Fruit fly (Drosophila melanogaster): ENCODE measurements around the gene LysRS.

LysRS gene

dm6 chrX:9608727-9609419, at the start of gene LysRS, which contains the start of gene Hecw:
Gene LysRS, minus strand, starts transcription at chrX:9608884.
Gene Hecw, plus strand, starts transcription at chrX:9608946.
- TF ChIP-seq noc (tag; optimal IDR thresholded peaks at IDR 0.05), result no peak

dm6 chrX:9658095-9658838, 49.6 kb upstream of the LysRS start:
- no peak for TF ChIP-seq noc (tag; optimal IDR thresholded peaks at IDR 0.05)

DNA sequence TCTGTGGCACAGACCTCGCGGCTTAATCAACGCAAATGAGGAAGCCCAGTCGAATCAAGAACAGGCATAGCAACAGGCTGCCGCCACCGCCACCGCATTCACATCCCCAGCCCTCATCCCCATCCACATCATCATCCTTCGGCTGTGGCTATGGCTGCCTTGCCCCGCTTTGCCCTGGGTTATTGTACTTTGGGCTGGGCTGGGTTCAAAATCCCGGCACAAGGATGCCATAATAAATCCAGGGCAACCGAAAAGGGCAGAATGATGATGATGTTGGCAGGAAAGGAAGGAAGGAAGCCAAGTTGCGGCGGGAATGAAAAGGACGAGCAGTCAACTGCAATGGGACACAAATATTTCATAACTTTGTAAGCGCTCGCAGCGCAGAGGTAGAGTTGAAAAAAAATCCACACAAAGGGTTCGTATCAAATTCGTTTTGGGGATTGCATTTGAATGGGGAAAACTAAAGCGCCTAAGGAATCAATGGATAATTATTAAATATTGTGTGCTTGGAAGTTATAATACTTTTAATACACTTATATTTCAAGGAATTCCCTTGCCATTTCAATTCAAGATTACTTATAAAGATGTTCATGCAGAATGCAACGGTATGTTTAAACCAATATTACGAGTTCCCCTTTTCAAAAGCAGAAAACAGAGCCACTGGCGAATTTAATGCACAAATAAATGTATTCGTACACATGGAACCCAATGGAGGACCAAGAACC, 47.5 kb upstream of the LysRS start:
- TF ChIP-seq noc (tag; optimal IDR thresholded peaks at IDR 0.05), result no peak

DNA sequence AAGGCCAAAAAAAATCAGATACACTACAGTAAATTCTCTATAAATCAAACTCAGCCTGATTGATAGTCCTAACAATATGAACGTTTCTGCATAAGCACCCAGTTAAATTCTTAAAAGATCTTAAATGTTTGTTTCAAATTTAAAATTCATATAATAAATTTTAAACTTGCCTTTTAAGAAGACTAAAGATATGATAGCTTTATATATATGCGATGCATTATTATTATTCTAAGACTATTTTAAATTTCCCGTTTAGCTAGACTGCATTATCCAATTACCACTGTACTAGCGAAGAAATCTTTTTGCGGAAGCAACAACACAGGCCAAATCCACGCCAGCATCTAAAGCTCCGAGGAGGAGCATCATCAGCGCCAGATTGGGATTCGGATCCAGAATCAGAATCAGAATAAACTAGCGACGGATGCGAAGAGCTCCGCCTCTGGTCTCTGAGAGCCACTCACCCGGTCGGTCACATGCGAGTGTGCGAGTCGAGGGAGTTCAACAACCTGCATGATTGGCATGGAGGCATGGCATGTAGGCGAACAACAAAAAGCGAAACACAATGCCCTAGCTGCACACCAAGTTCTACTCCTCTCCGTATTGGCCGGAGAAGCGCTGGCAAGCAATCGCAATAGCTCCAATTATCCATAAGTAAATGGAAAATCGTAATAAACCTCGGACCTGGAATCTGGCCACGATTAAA, 45.5 kb upstream of the LysRS start:
- no peak for TF ChIP-seq noc (tag; optimal IDR thresholded peaks at IDR 0.05)

DNA sequence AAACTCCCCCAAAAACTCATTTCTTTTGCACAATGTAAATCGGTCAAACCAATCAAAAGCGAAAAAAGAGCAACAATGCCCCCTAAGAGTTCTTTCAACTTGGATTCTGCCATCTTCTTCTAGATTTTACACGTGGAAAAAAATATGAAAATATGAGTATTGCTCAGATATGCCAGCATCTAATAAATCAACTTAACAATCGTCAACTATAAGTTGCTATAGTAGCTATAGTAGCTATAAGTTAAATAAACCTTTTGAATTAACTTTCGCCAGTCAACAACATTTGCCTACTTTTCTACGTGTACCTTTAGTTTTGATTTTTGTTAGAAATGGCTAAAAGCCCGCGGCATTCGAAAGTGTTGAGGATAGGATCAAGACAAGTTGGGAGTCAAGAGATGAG, 44.6 kb upstream of the LysRS start:
- no peak for TF ChIP-seq noc (tag; optimal IDR thresholded peaks at IDR 0.05)

- peak; percentile 61 for TF ChIP-seq noc (tag; optimal IDR thresholded peaks at IDR 0.05)
These were observed 43.3 kb upstream of the LysRS start for dm6 chrX:9652006-9652405.

DNA sequence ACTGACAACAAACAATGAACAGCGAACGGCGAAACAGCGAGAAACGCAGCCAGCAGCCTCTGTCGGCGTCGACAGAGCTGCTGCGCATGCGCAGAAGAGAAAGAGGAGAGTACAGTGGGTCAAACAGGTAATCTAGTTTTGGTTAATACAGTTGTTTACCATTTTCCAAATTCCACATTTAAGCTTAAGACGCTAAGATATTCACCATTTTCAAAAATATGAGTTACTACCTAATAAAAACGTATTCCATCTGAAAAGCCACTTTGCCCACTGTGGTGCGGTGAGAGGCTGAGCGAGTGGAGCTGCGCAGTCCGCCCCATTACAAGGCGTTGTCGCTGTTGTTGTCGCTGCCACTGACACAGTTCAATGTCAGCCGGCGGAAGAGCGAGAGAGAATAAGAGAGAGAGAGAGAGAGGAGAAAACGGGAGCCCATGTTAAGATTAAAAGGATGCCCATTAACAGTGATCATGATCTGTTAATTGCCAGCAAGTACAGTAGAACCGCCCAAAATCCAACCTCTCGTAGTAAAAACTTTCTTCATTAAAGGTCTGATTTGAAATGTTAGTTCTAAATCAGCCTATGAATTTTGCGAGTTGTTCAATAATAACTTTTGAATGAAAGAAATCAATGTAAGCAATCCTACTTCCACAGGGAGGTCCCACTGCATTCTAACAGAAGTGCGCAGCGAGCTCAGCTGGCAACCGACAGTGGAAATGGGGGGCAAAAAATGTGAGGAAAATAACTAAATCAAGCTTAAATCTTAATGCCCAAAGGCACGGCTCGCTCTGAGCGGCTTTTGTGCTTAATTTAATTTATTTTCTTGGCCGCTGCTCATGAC, 42.3 kb upstream of the LysRS start:
- peak; percentile 45 for TF ChIP-seq noc (tag; optimal IDR thresholded peaks at IDR 0.05)

DNA sequence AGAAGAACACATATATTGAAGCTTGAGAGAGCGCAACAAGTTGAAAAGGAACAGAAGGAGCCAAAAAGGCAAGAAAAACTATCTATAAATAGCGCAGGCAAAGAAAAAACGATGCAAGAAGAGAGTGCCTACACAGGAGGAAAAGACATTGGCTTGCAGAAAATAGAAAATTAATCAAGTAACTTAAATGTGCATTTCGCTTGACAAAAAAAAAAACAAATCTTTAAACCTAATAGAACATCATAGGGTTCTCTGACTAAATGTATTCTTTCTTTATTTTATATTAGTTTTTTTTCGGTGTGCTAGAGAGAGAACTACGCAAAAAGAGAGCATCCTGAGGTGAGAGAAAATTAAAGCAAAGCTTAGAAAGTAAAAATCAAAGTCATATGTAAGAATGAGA, 41.4 kb upstream of the LysRS start:
- TF ChIP-seq noc (tag; optimal IDR thresholded peaks at IDR 0.05), result no peak

dm6 chrX:9647067-9647466, 38.4 kb upstream of the LysRS start:
- no peak for TF ChIP-seq noc (tag; optimal IDR thresholded peaks at IDR 0.05)

- TF ChIP-seq noc (tag; optimal IDR thresholded peaks at IDR 0.05), result peak; percentile 98
These were observed 37.3 kb upstream of the LysRS start for dm6 chrX:9646022-9646421.

dm6 chrX:9644828-9645227, 36.1 kb upstream of the LysRS start:
- TF ChIP-seq noc (tag; optimal IDR thresholded peaks at IDR 0.05), result no peak

- TF ChIP-seq noc (tag; optimal IDR thresholded peaks at IDR 0.05), result peak; percentile 96
These were observed 32.6 kb upstream of the LysRS start for dm6 chrX:9641184-9641772.

DNA sequence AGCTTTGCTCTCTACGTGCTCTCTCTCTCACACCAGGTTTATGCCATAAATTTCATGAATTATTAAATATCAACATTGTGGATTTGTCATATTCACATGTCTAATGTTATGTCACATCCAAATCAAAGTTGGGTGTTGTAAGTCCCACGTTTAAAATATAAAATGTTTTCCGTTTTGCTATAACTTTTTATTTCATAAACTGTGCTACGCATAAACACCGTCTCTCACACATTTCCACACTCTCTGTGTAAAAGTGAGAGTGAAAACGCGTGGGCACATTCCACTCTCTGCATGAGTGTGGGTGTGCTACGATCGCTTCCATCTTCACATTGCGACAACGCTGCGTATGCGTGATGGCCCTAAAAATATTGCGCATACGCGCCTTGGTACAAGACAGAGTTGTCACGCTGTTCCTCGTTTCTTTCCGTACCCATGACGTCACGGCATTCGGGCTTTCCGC, 32.0 kb upstream of the LysRS start:
- peak; percentile 99 for TF ChIP-seq noc (tag; optimal IDR thresholded peaks at IDR 0.05)

DNA sequence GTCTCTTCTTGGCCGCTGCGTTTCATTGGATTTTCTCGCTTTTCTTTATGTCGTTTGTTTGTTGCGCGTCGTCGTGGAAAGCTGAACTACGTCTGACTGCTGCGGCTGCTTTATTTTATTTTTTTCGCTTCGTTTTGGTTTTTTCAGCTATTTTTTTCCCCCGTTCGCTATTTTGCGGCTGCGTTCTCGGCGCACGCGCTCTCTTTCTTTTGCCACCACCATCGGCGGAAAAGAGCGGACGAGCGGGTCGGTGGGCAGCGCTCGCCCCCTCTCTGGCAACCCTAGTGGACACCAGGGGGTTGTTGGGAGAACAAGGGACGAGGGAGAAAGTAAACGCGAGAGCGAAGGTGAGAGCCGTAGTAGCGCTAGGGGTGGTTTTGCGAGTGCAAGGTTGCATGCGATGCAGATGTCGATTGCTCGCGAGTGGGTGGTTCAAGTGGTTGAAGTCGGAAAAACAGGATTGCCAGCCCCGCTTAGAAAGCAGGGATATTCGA, 30.3 kb upstream of the LysRS start:
- no peak for TF ChIP-seq noc (tag; optimal IDR thresholded peaks at IDR 0.05)
